Fruit fly (Drosophila melanogaster): ENCODE results near the gene ko.

Gene ko

dm6 chr3L:21049417-21049914 lies 81.5 kb downstream of the ko start (continued):
- TF ChIP-seq dac (GFP tag; optimal IDR thresholded peaks at IDR 0.05) (no peak), CG6163 (GFP tag; IDR thresholded peaks at IDR 0.05) (no peak), topi (GFP tag; optimal IDR thresholded peaks at IDR 0.05) (no peak), CG1621 (tag; optimal IDR thresholded peaks at IDR 0.05) (no peak), Lpt (GFP tag; optimal IDR thresholded peaks at IDR 0.05) (no peak), CG11902 (GFP tag; optimal IDR thresholded peaks at IDR 0.05) (no peak), svp (GFP tag) (peak; percentile 50), Hr4 (GFP tag; optimal IDR thresholded peaks at IDR 0.05) (no peak), achi (GFP tag; optimal IDR thresholded peaks at IDR 0.05) (peak; percentile 4), CG6276 (GFP tag; optimal IDR thresholded peaks at IDR 0.05) (no peak), CG3919 (GFP tag; optimal IDR thresholded peaks at IDR 0.05) (peak; percentile 54), Sox15 (GFP tag; optimal IDR thresholded peaks at IDR 0.05) (no peak), Ets21C (GFP tag; optimal IDR thresholded peaks at IDR 0.05) (no peak), CG4318 (GFP tag; optimal IDR thresholded peaks at IDR 0.05) (no peak), eg (GFP tag; IDR thresholded peaks at IDR 0.05) (no peak; the same call in 2 of the 3 replicates), Eip93F (GFP tag; optimal IDR thresholded peaks at IDR 0.05) (no peak), CG8632 (GFP tag; optimal IDR thresholded peaks at IDR 0.05) (no peak), CG7368 (GFP tag; optimal IDR thresholded peaks at IDR 0.05) (no peak), CG10669 (GFP tag; optimal IDR thresholded peaks at IDR 0.05) (no peak), Hr38 (GFP tag; optimal IDR thresholded peaks at IDR 0.05) (no peak), Smox (GFP tag; optimal IDR thresholded peaks at IDR 0.05) (peak; percentile 31), CG3032 (tag; optimal IDR thresholded peaks at IDR 0.05) (peak; percentile 21), dsx (GFP tag; optimal IDR thresholded peaks at IDR 0.05; ENCODE audit: poor library complexity, severe bottlenecking) (peak; percentile 62), CG9139 (GFP tag; optimal IDR thresholded peaks at IDR 0.05) (no peak), CG8119 (GFP tag; IDR thresholded peaks at IDR 0.05) (peak; percentile 25; the same call in 2 of the 3 replicates), Ets96B (tag; optimal IDR thresholded peaks at IDR 0.05) (no peak), CG6808 (GFP tag; optimal IDR thresholded peaks at IDR 0.05) (no peak), pdm3 (GFP tag; optimal IDR thresholded peaks at IDR 0.05) (peak; percentile 30), spab (GFP tag; optimal IDR thresholded peaks at IDR 0.05) (no peak), net (GFP tag; optimal IDR thresholded peaks at IDR 0.05) (peak; percentile 56)

DNA sequence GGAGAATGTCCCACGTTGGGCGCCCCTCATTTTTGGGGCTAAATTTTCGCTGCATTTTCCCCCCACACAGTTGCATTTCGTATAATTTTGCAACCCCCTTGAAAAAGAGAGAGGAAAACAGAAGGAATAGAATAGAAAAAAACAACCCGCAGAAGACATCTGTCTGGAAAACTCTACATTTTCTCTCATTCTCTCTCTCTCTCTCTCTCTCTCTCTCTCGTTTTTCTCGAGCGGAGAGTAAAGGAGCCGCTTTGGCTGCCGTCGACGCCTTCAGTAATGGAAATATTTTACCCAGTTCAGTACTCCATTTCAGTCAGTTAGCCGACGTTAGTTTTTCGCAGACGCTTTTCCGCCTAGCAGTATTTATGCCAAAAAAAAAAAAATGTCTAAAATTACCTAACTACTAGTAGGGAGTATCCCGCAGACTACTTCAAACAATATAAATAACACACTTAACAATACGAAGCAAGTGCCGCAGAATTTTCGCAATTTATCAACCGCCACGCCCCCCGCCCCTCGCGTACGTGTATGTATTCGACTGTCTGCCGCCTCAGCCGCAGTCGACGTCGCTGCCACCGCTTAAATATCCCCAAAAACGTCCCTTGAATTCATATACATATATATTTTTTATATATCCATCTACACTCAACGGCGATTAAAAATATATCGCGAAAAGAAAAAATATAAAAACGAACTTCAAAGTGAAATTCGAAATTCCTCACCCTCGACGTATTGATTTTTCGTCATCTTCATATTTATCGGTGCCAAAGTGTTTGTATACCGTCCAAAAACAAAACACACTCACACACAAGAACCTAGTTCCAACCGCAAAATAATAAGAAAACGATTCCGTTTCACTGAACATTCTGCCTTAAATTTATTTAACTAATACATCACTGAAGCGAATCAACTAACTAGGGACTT lies 83.0 kb downstream of the ko start:
- TF ChIP-seq net (GFP tag; optimal IDR thresholded peaks at IDR 0.05) (no peak), lz (GFP tag; optimal IDR thresholded peaks at IDR 0.05) (no peak), Eip78C (GFP tag) (peak; percentile 68)

- TF ChIP-seq Hr4 (GFP tag; optimal IDR thresholded peaks at IDR 0.05) (peak; percentile 22), CG32006 (GFP tag; optimal IDR thresholded peaks at IDR 0.05) (peak; percentile 53), fkh (GFP tag; optimal IDR thresholded peaks at IDR 0.05) (no peak), CG9139 (GFP tag; optimal IDR thresholded peaks at IDR 0.05) (no peak), fd85E (GFP tag; optimal IDR thresholded peaks at IDR 0.05) (no peak), dac (GFP tag; optimal IDR thresholded peaks at IDR 0.05) (no peak), Sox102F (GFP tag; optimal IDR thresholded peaks at IDR 0.05) (no peak), lz (GFP tag; optimal IDR thresholded peaks at IDR 0.05) (peak; percentile 18), CG3032 (tag; optimal IDR thresholded peaks at IDR 0.05) (peak; percentile 41), CG6792 (GFP tag; optimal IDR thresholded peaks at IDR 0.05) (peak; percentile 7), CG16779 (tag; optimal IDR thresholded peaks at IDR 0.05) (no peak), CG11902 (GFP tag; optimal IDR thresholded peaks at IDR 0.05) (no peak), Blimp-1 (GFP tag; optimal IDR thresholded peaks at IDR 0.05) (no peak), Ets96B (tag; optimal IDR thresholded peaks at IDR 0.05) (peak; percentile 45), Hr38 (GFP tag; optimal IDR thresholded peaks at IDR 0.05) (no peak), CG6808 (GFP tag; optimal IDR thresholded peaks at IDR 0.05) (no peak), CG15336 (GFP tag; IDR thresholded peaks at IDR 0.05) (peak; percentile 39; the same call in 1 of the 2 replicates), CG8119 (GFP tag; IDR thresholded peaks at IDR 0.05) (peak; percentile 44; the same call in 1 of the 3 replicates), Ets21C (GFP tag; optimal IDR thresholded peaks at IDR 0.05) (no peak), CG34406 (GFP tag; optimal IDR thresholded peaks at IDR 0.05) (peak; percentile 18), Hr39 (GFP tag; optimal IDR thresholded peaks at IDR 0.05) (no peak), svp (GFP tag) (peak; percentile 51), salr (GFP tag; optimal IDR thresholded peaks at IDR 0.05) (no peak), CG10631 (GFP tag; optimal IDR thresholded peaks at IDR 0.05) (peak; percentile 30), Eip93F (GFP tag; optimal IDR thresholded peaks at IDR 0.05) (no peak), Eip75B (GFP tag; optimal IDR thresholded peaks at IDR 0.05) (no peak), CG6854 (GFP tag; optimal IDR thresholded peaks at IDR 0.05) (no peak)
Measured at dm6 chr3L:21047037-21047436, 83.9 kb downstream of the ko start.
